Worm (Caenorhabditis elegans): ENCODE measurements around the gene srj-21.

The srj-21 gene

DNA sequence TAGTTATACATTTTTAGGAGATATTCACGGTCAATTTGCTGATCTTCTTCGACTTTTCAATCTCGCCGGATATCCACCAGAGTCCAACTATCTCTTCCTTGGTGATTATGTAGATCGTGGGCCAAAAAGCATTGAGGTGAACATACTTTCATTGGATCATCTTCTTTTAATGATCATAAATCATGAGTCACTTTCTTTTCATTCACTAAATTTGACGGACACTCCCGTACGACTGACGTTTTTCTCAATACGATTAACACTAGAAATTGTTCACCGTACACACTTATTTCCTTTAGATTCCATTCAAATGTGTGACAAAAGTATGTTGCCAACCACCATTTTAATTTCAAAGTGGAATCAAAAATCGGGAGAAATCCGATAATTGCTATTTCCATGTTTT is 42.2 kb upstream of the srj-21 start:
- no peak for TF ChIP-seq fkh-6 (tag; optimal IDR thresholded peaks at IDR 0.05)
- TF ChIP-seq ceh-48 (tag; optimal IDR thresholded peaks at IDR 0.05) = no peak
- TF ChIP-seq eyg-1 (tag; optimal IDR thresholded peaks at IDR 0.05) = no peak
- TF ChIP-seq ceh-6 (GFP tag; optimal IDR thresholded peaks at IDR 0.05) = no peak
- TF ChIP-seq ceh-9 (tag; optimal IDR thresholded peaks at IDR 0.05) = no peak
- no peak for TF ChIP-seq ceh-2 (tag; optimal IDR thresholded peaks at IDR 0.05)
- TF ChIP-seq unc-86 (tag; optimal IDR thresholded peaks at IDR 0.05) = no peak
- TF ChIP-seq hlh-13 (GFP tag; optimal IDR thresholded peaks at IDR 0.05) = no peak
- no peak for TF ChIP-seq ceh-31 (tag; optimal IDR thresholded peaks at IDR 0.05)
- TF ChIP-seq ttx-3 (tag; optimal IDR thresholded peaks at IDR 0.05) = no peak
- no peak for TF ChIP-seq madf-2 (tag; optimal IDR thresholded peaks at IDR 0.05)

DNA sequence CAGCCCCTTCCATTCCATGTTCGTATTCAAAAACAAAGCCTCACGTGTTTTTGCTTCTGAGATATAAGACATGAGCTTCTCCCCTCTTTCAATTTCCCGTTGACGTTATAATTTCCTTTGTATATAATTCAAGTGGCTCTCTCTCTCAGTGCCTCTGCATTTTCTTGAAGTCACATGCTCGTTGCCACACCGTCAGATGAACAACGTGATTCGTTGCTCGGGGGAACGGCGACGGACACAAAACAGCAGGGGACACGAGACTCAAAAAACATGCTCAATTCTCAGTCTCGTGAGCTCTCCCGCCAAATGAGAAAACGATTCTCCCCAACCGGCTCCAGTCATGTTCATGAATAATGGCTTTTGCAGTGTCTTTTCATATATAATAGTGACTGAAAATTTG is 36.8 kb upstream of the srj-21 start:
- TF ChIP-seq zip-5 (tag; optimal IDR thresholded peaks at IDR 0.05) (no peak), tbx-7 (tag; optimal IDR thresholded peaks at IDR 0.05) (no peak), ama-1 (optimal IDR thresholded peaks at IDR 0.05) (no peak), pax-1 (tag; optimal IDR thresholded peaks at IDR 0.05) (no peak), nfya-1 (tag; optimal IDR thresholded peaks at IDR 0.05) (no peak), pat-9 (tag; optimal IDR thresholded peaks at IDR 0.05) (no peak), gmeb-2 (tag; optimal IDR thresholded peaks at IDR 0.05) (no peak), pag-3 (tag; optimal IDR thresholded peaks at IDR 0.05; ENCODE audit: borderline replicate concordance) (no peak), hlh-13 (GFP tag; optimal IDR thresholded peaks at IDR 0.05) (no peak), tbx-2 (tag; optimal IDR thresholded peaks at IDR 0.05) (no peak), pha-2 (tag; optimal IDR thresholded peaks at IDR 0.05) (no peak), lin-11 (tag; optimal IDR thresholded peaks at IDR 0.05) (no peak), ceh-22 (tag; optimal IDR thresholded peaks at IDR 0.05) (no peak)

DNA sequence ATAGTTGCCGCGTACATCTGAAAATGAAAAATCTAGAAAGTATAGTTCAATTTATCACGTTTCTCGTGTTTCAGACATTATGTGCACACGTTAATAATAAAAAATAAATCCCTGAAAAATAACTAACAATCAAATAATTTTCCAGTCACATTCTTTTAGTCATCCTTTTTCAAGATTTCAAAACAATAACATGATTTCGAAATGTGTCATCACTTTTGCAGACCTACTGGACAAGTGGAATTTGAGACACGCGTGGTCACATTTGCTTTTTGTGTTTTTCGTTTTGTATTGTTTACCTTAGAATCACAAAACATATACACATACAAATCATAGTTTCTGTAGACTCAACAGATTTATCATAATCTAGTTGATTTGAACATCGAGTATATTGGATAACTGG is 35.7 kb upstream of the srj-21 start:
- TF ChIP-seq ceh-6 (GFP tag; optimal IDR thresholded peaks at IDR 0.05) (no peak), K02D7.2 (tag; optimal IDR thresholded peaks at IDR 0.05) (no peak), che-1 (tag; optimal IDR thresholded peaks at IDR 0.05) (no peak), hlh-13 (GFP tag; optimal IDR thresholded peaks at IDR 0.05) (no peak), dmd-4 (tag; optimal IDR thresholded peaks at IDR 0.05; ENCODE audit: borderline replicate concordance) (no peak), pax-1 (tag; optimal IDR thresholded peaks at IDR 0.05) (no peak), ceh-18 (tag; optimal IDR thresholded peaks at IDR 0.05) (no peak), ceh-19 (GFP tag; optimal IDR thresholded peaks at IDR 0.05) (no peak), sox-2 (GFP tag; IDR thresholded peaks at IDR 0.05) (no peak), unc-86 (tag; optimal IDR thresholded peaks at IDR 0.05) (no peak), nfya-1 (tag; optimal IDR thresholded peaks at IDR 0.05) (no peak), ceh-24 (tag; optimal IDR thresholded peaks at IDR 0.05) (no peak), ceh-22 (tag; optimal IDR thresholded peaks at IDR 0.05) (no peak), pros-1 (tag; optimal IDR thresholded peaks at IDR 0.05) (no peak)

DNA sequence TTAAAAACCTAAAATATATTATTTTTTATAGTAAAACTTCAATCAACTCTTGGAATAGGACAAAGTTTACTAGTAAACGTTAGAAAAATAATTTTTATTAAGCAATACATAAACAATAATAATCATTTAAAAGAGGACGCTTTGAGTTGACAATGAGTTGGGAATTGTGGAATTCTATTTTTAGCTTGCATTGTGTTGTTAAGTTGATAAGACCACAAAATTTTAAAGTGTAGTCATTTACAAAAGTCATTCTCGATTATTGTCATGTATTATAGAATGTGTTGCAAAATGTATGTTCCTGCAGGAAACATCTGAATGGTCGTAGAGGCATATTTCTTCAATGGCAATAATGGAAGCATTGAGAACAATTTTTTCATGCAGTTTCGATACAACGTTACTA is 34.1 kb upstream of the srj-21 start:
- TF ChIP-seq ceh-31 (tag; optimal IDR thresholded peaks at IDR 0.05) (no peak), ceh-34 (tag; optimal IDR thresholded peaks at IDR 0.05) (no peak), zip-5 (tag; optimal IDR thresholded peaks at IDR 0.05) (no peak), rnt-1 (tag; optimal IDR thresholded peaks at IDR 0.05) (no peak), pha-4 (tag; optimal IDR thresholded peaks at IDR 0.05) (no peak), ceh-19 (GFP tag; optimal IDR thresholded peaks at IDR 0.05) (no peak), ceh-24 (tag; optimal IDR thresholded peaks at IDR 0.05) (no peak), che-1 (tag; optimal IDR thresholded peaks at IDR 0.05) (no peak), ceh-30 (tag; optimal IDR thresholded peaks at IDR 0.05) (no peak), pha-2 (tag; optimal IDR thresholded peaks at IDR 0.05) (no peak), K09A11.1 (tag; optimal IDR thresholded peaks at IDR 0.05; ENCODE audit: insufficient read depth) (no peak), tbx-7 (tag; optimal IDR thresholded peaks at IDR 0.05) (no peak), elt-4 (tag; optimal IDR thresholded peaks at IDR 0.05) (no peak), sox-4 (tag; optimal IDR thresholded peaks at IDR 0.05) (no peak), ttx-3 (tag; optimal IDR thresholded peaks at IDR 0.05) (no peak), syd-9 (tag; optimal IDR thresholded peaks at IDR 0.05) (no peak), pros-1 (tag; optimal IDR thresholded peaks at IDR 0.05) (no peak), pat-9 (tag; optimal IDR thresholded peaks at IDR 0.05) (no peak), dve-1 (tag; optimal IDR thresholded peaks at IDR 0.05) (no peak), lin-11 (tag; optimal IDR thresholded peaks at IDR 0.05) (no peak)
